Worm (Caenorhabditis elegans) whole organism, mixed stage, embryonic: ENCODE results near the gene ilys-6.

Experiments used
- bed-3 ChIP-seq: fragments of 200-800 bp; sonication (Bioruptor generic); optimal IDR thresholded peaks from 3 replicates; lab custom pipeline; 2018; ENCODE audit warnings: mild to moderate bottlenecking, missing genetic modification characterization, moderate library complexity, missing compliant biosample characterization
- blmp-1 ChIP-seq: fragments of 150-350 bp; optimal IDR thresholded peaks from 2 replicates; lab custom pipeline; 2014; ENCODE audit warnings: missing biosample characterization, missing genetic modification characterization
- ceh-39 ChIP-seq: fragments of 150-350 bp; optimal IDR thresholded peaks from 2 replicates; lab custom pipeline; 2014; ENCODE audit warnings: missing biosample characterization, missing genetic modification characterization
- ceh-43 ChIP-seq: fragments of 200-800 bp; sonication (Bioruptor generic); optimal IDR thresholded peaks from 2 replicates; lab custom pipeline; 2018; ENCODE audit warnings: mild to moderate bottlenecking, missing genetic modification characterization, moderate library complexity, missing compliant biosample characterization
- ceh-83 ChIP-seq: fragments of 200-800 bp; sonication (Bioruptor generic); optimal IDR thresholded peaks from 2 replicates; lab custom pipeline; 2018; ENCODE audit warnings: mild to moderate bottlenecking, missing genetic modification characterization, missing compliant biosample characterization
- ces-1 ChIP-seq: fragments of 150-350 bp; optimal IDR thresholded peaks from 2 replicates; lab custom pipeline; 2014; ENCODE audit warnings: missing biosample characterization, missing genetic modification reagents, missing genetic modification characterization
- cnd-1 ChIP-seq: fragments of 200-800 bp; sonication (Bioruptor generic); optimal IDR thresholded peaks from 2 replicates; lab custom pipeline; 2018; ENCODE audit warnings: mild to moderate bottlenecking, missing genetic modification characterization, missing compliant biosample characterization
- drap-1 ChIP-seq: fragments of 200-800 bp; sonication (Bioruptor generic); optimal IDR thresholded peaks from 3 replicates; lab custom pipeline; 2018; ENCODE audit warnings: mild to moderate bottlenecking, missing genetic modification characterization, missing compliant biosample characterization
- elt-1 ChIP-seq: sonication (generic microtip); optimal IDR thresholded peaks from 2 replicates; lab custom pipeline; 2017; ENCODE audit warnings: missing genetic modification characterization, mild to moderate bottlenecking, missing compliant biosample characterization, antibody characterized with exemption, moderate library complexity, borderline replicate concordance; ENCODE audit not compliant: insufficient read depth
- elt-3 ChIP-seq: fragments of 150-350 bp; optimal IDR thresholded peaks from 2 replicates; lab custom pipeline; 2014; ENCODE audit warnings: missing biosample characterization, missing genetic modification characterization
- flh-1 ChIP-seq: fragments of 200-800 bp; sonication (Bioruptor generic); optimal IDR thresholded peaks from 2 replicates; lab custom pipeline; 2018; ENCODE audit warnings: mild to moderate bottlenecking, missing genetic modification characterization, moderate library complexity, missing compliant biosample characterization
- ham-2 ChIP-seq: fragments of 200-800 bp; sonication (Bioruptor generic); optimal IDR thresholded peaks from 2 replicates; lab custom pipeline; 2018; ENCODE audit warnings: mild to moderate bottlenecking, missing genetic modification characterization, missing compliant biosample characterization
- hlh-1 ChIP-seq: fragments of 150-350 bp; optimal IDR thresholded peaks from 2 replicates; lab custom pipeline; 2014; ENCODE audit warnings: missing biosample characterization, missing genetic modification reagents, missing genetic modification characterization
- lin-13 ChIP-seq: fragments of 150-350 bp; optimal IDR thresholded peaks from 2 replicates; lab custom pipeline; 2014; ENCODE audit warnings: missing biosample characterization, missing genetic modification characterization
- lin-32 ChIP-seq: fragments of 200-800 bp; sonication (Bioruptor generic); optimal IDR thresholded peaks from 2 replicates; lab custom pipeline; 2018; ENCODE audit warnings: mild to moderate bottlenecking, missing genetic modification characterization, missing compliant biosample characterization
- lsy-2 ChIP-seq: fragments of 150-350 bp; optimal IDR thresholded peaks from 2 replicates; lab custom pipeline; 2014; ENCODE audit warnings: missing biosample characterization, missing genetic modification characterization
- mab-5 ChIP-seq: fragments of 150-350 bp; optimal IDR thresholded peaks from 2 replicates; lab custom pipeline; 2014; ENCODE audit warnings: missing biosample characterization, missing genetic modification characterization
- mep-1 ChIP-seq: fragments of 150-350 bp; optimal IDR thresholded peaks from 2 replicates; lab custom pipeline; 2017; ENCODE audit warnings: missing biosample characterization, missing genetic modification reagents, missing genetic modification characterization, inconsistent platforms
- nhr-12 ChIP-seq: fragments of 150-350 bp; optimal IDR thresholded peaks from 2 replicates; lab custom pipeline; 2014; ENCODE audit warnings: missing biosample characterization, missing genetic modification characterization
- nhr-237 ChIP-seq: fragments of 150-350 bp; optimal IDR thresholded peaks from 2 replicates; lab custom pipeline; 2014; ENCODE audit warnings: missing biosample characterization, missing genetic modification characterization
- nhr-28 ChIP-seq: fragments of 150-350 bp; optimal IDR thresholded peaks from 2 replicates; lab custom pipeline; 2014; ENCODE audit warnings: missing biosample characterization, missing genetic modification characterization
- nhr-76 ChIP-seq: sonication (generic microtip); optimal IDR thresholded peaks from 2 replicates; lab custom pipeline; 2017; ENCODE audit warnings: missing biosample characterization, missing genetic modification characterization
- sem-2 ChIP-seq: fragments of 200-800 bp; sonication (Bioruptor generic); optimal IDR thresholded peaks from 2 replicates; lab custom pipeline; 2018; ENCODE audit warnings: mild to moderate bottlenecking, missing genetic modification characterization, missing compliant biosample characterization
- snpc-4 ChIP-seq: fragments of 150-350 bp; optimal IDR thresholded peaks from 2 replicates; lab custom pipeline; 2014; ENCODE audit warnings: missing biosample characterization, missing genetic modification characterization
- sptf-1 ChIP-seq: sonication (generic microtip); optimal IDR thresholded peaks from 2 replicates; lab custom pipeline; 2017; ENCODE audit warnings: mild to moderate bottlenecking, missing genetic modification characterization, moderate library complexity, missing compliant biosample characterization
- tbx-8 ChIP-seq: fragments of 200-800 bp; sonication (Bioruptor generic); optimal IDR thresholded peaks from 2 replicates; lab custom pipeline; 2018; ENCODE audit warnings: mild to moderate bottlenecking, missing genetic modification characterization, moderate library complexity, missing compliant biosample characterization
- unc-120 ChIP-seq: sonication (generic microtip); optimal IDR thresholded peaks from 2 replicates; lab custom pipeline; 2017; ENCODE audit warnings: missing genetic modification characterization, missing compliant biosample characterization; ENCODE audit not compliant: poor library complexity, severe bottlenecking
- unc-39 ChIP-seq: fragments of 150-350 bp; optimal IDR thresholded peaks from 2 replicates; lab custom pipeline; 2014; ENCODE audit warnings: missing biosample characterization, missing genetic modification characterization
- unc-62 ChIP-seq: fragments of 150-350 bp; optimal IDR thresholded peaks from 2 replicates; lab custom pipeline; 2014; ENCODE audit warnings: missing biosample characterization, missing genetic modification reagents, missing genetic modification characterization
- zip-8 ChIP-seq: fragments of 150-350 bp; optimal IDR thresholded peaks from 2 replicates; lab custom pipeline; 2014; ENCODE audit warnings: missing biosample characterization, missing genetic modification characterization
- ztf-11 ChIP-seq: fragments of 150-350 bp; optimal IDR thresholded peaks from 2 replicates; lab custom pipeline; 2014; ENCODE audit warnings: missing biosample characterization, missing genetic modification characterization

The ilys-6 gene

DNA sequence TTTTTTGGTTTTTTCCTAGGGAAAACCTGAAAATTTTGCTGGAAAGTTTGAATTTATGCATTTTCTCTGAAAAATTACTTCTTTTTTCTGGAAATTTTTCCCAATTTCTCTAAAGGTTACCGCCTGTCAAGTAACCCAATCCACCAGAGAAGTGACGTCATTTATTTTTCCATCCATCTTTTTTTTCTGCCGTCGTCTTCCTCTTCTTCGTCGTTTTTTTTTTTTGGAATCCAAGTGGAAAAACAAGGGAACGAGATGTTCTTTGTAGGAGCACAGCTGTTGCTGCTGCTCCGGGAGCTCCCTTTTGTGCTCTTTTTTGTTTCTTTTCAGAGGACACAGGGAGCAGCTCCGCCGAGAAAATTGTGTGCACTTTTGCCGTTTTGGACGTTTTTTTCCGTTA lies 30.9 kb upstream of the ilys-6 start:
- TF ChIP-seq snpc-4 (tag; lab: Kevin White, UChicago) = no peak
- no peak for TF ChIP-seq cnd-1
- TF ChIP-seq ceh-83 (GFP tag; lab: Kevin White, UChicago) = no peak
- no peak for TF ChIP-seq elt-3 (tag; lab: Kevin White, UChicago)
- TF ChIP-seq flh-1 (GFP tag; lab: Kevin White, UChicago) = no peak
- TF ChIP-seq sem-2 (GFP tag; lab: Kevin White, UChicago) = no peak
- no peak for TF ChIP-seq zip-8 (tag; lab: Kevin White, UChicago)
- TF ChIP-seq ztf-11 (tag; lab: Kevin White, UChicago) = no peak
- TF ChIP-seq bed-3 (GFP tag; lab: Kevin White, UChicago) = no peak
- TF ChIP-seq nhr-76 = no peak
- no peak for TF ChIP-seq mep-1
- no peak for TF ChIP-seq ceh-43 (GFP tag; lab: Kevin White, UChicago)
- TF ChIP-seq mab-5 (tag; lab: Kevin White, UChicago) = no peak
- TF ChIP-seq tbx-8 (GFP tag; lab: Kevin White, UChicago) = no peak
- no peak for TF ChIP-seq lin-13 (tag; lab: Kevin White, UChicago)
- no peak for TF ChIP-seq elt-1
- TF ChIP-seq nhr-28 = no peak
- TF ChIP-seq ceh-39 (tag; lab: Kevin White, UChicago) = no peak

DNA sequence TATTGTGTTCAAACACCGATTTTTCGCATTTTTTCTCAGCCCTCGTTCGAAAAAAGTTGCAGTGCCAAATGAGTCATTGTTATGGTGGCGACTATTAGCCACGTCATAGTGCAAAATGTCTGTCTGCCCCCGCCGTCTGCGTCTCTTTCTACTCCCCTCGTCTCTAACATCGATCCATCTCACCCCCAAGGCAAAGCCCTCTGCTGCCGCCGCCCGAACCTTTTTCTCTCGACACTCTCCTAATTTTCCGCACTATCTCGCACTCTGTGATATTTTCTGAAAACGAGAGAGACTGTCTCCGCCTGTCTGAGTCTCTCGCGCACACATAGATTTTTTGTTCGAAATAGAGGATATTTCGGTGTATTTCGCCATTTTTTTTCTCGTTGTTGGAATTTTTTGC lies 29.6 kb upstream of the ilys-6 start:
- TF ChIP-seq unc-62 (GFP tag; lab: Kevin White, UChicago) = peak; percentile 19
- TF ChIP-seq flh-1 (GFP tag; lab: Kevin White, UChicago) = no peak
- TF ChIP-seq hlh-1 (tag; lab: Kevin White, UChicago) = no peak
- TF ChIP-seq nhr-237 (tag; lab: Kevin White, UChicago) = peak; percentile 17
- peak; percentile 56 for TF ChIP-seq ces-1 (GFP tag; lab: Kevin White, UChicago)
- peak; percentile 36 for TF ChIP-seq unc-120 (tag; lab: Kevin White, UChicago)
- peak; percentile 17 for TF ChIP-seq ham-2

ce11 chrIV:4085787-4086262 lies 22.4 kb upstream of the ilys-6 start, which contains the start of gene C35B1.2:
Gene C35B1.2 (plus strand): TSS chrIV:4086212.
- no peak for TF ChIP-seq mep-1
- peak; percentile 13 for TF ChIP-seq ces-1 (GFP tag; lab: Kevin White, UChicago)
- TF ChIP-seq lsy-2 (tag; lab: Kevin White, UChicago) = peak; percentile 9

DNA sequence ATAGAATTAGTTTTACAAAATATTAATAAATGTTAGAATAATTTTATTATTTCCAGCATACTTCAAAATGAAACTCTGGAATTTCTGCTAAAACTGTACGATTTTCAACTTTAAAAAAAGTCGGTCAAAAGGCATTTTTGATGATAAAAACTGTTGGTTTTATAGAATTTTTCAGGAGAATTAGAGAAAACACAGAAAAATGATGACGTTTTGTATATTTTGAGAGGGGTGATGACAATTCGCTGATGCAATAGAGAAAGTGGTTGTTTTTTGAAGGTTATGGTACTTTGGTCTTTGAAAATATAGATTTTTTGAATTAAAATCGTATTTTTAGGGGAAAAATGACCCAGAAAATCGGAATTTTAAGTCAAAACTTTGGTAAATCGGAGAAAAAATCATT lies 21.5 kb upstream of the ilys-6 start:
- no peak for TF ChIP-seq ceh-39 (tag; lab: Kevin White, UChicago)
- no peak for TF ChIP-seq unc-39 (tag; lab: Kevin White, UChicago)
- no peak for TF ChIP-seq lin-13 (tag; lab: Kevin White, UChicago)
- no peak for TF ChIP-seq flh-1 (GFP tag; lab: Kevin White, UChicago)
- no peak for TF ChIP-seq ham-2
- no peak for TF ChIP-seq unc-120 (tag; lab: Kevin White, UChicago)
- TF ChIP-seq ztf-11 (tag; lab: Kevin White, UChicago) = no peak
- no peak for TF ChIP-seq nhr-237 (tag; lab: Kevin White, UChicago)
- no peak for TF ChIP-seq nhr-76
- TF ChIP-seq lsy-2 (tag; lab: Kevin White, UChicago) = no peak
- TF ChIP-seq mep-1 = no peak
- no peak for TF ChIP-seq zip-8 (tag; lab: Kevin White, UChicago)
- TF ChIP-seq ceh-83 (GFP tag; lab: Kevin White, UChicago) = no peak
- TF ChIP-seq ceh-43 (GFP tag; lab: Kevin White, UChicago) = no peak
- no peak for TF ChIP-seq tbx-8 (GFP tag; lab: Kevin White, UChicago)
- TF ChIP-seq snpc-4 (tag; lab: Kevin White, UChicago) = no peak

DNA sequence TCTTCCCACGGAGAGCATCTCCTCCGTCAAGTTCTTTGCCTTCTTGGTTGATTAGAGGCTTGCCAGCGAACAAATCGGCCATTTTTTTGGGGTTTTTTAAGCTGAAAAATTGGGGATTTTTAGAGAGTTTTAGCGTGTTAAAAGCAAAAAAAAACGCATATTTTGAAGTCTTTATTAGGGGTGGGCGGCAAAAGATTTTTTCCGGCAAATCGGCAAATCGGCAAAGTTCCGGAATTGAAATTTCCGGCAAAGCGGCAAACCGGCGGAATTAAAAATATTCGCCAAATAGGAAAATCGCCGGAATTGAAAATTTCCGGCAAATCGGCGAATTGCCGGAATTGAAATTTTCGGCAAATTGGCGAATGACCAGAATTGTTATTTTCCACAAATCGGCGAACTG lies 20.6 kb upstream of the ilys-6 start, which contains the start of gene C35B1.5:
Gene C35B1.5 (minus strand): TSS at position 101 of the 400 bp plus-strand sequence.
- TF ChIP-seq mep-1 (no peak), nhr-237 (tag; lab: Kevin White, UChicago) (no peak), ceh-43 (GFP tag; lab: Kevin White, UChicago) (no peak), sptf-1 (tag; lab: Kevin White, UChicago) (no peak), ceh-39 (tag; lab: Kevin White, UChicago) (no peak), unc-39 (tag; lab: Kevin White, UChicago) (no peak), nhr-28 (no peak)

DNA sequence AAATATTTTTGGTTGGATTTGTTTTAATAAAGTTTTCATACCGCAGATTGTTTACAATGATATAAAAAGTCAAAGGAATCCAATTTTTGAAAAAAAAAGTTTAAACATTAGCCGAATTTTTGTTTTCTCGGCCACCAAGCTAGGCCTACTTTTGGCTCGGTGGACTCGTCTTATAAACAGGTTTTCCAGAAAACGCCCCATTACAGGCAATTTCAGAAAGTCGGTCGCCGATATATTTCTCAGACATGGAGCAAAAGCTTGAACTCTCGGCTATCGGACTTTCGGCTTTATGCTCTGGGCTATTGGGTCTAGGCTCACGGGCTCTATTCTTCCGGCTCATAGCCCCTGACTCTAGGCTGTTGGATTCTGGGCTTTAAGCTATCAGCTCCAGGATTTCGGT lies 19.6 kb upstream of the ilys-6 start:
- TF ChIP-seq flh-1 (GFP tag; lab: Kevin White, UChicago) (no peak), cnd-1 (no peak), ces-1 (GFP tag; lab: Kevin White, UChicago) (no peak), nhr-237 (tag; lab: Kevin White, UChicago) (no peak), snpc-4 (tag; lab: Kevin White, UChicago) (no peak), mep-1 (no peak), tbx-8 (GFP tag; lab: Kevin White, UChicago) (no peak), nhr-28 (no peak), sptf-1 (tag; lab: Kevin White, UChicago) (no peak), ceh-83 (GFP tag; lab: Kevin White, UChicago) (no peak), zip-8 (tag; lab: Kevin White, UChicago) (no peak), unc-120 (tag; lab: Kevin White, UChicago) (no peak), ceh-43 (GFP tag; lab: Kevin White, UChicago) (no peak), drap-1 (GFP tag; lab: Kevin White, UChicago) (no peak), bed-3 (GFP tag; lab: Kevin White, UChicago) (no peak), lin-32 (GFP tag; lab: Kevin White, UChicago) (no peak), nhr-12 (tag; lab: Kevin White, UChicago) (no peak), blmp-1 (tag; lab: Kevin White, UChicago) (no peak), sem-2 (GFP tag; lab: Kevin White, UChicago) (no peak), unc-39 (tag; lab: Kevin White, UChicago) (no peak)
